Worm (Caenorhabditis elegans) whole organism, early embryonic: Measurements from ENCODE around the gene C27B7.6.

Experiments used
- ama-1 ChIP-seq: fragments of 150-350 bp; optimal IDR thresholded peaks from 2 replicates; lab custom pipeline; 2014
- hnd-1 ChIP-seq: sonication (generic microtip); optimal IDR thresholded peaks from 2 replicates; lab custom pipeline; 2016; ENCODE audit warnings: missing genetic modification characterization, missing compliant biosample characterization
- pes-1 ChIP-seq: fragments of 200-800 bp; sonication (Bioruptor generic); IDR thresholded peaks from 2 replicates; pipeline ENCODE4 v1.3.6; 2022; ENCODE audit warnings: missing genetic modification reagents, missing genetic modification characterization, missing compliant biosample characterization
- tbx-11 ChIP-seq: fragments of 200-800 bp; sonication (Bioruptor generic); IDR thresholded peaks from 2 replicates; pipeline ENCODE4 v1.3.6; 2022; ENCODE audit warnings: missing genetic modification characterization, missing compliant biosample characterization
- tbx-37 ChIP-seq: fragments of 200-800 bp; sonication (Bioruptor generic); conservative IDR thresholded peaks from 2 replicates; pipeline ENCODE4 v1.3.6; 2022; ENCODE audit warnings: missing genetic modification reagents, missing genetic modification characterization, missing compliant biosample characterization

ce11 chrIV:8855963-8856362, 50.2 kb downstream of the C27B7.6 start, which contains the start of gene T11B7.5:
- TF ChIP-seq pes-1 (GFP tag; lab: Robert Waterston, UW): no peak
- no peak for TF ChIP-seq ama-1 (lab: Kevin White, UChicago)
- no peak for TF ChIP-seq hnd-1
- TF ChIP-seq tbx-11: no peak
- no peak for TF ChIP-seq tbx-37 (GFP tag; lab: Robert Waterston, UW)
